Fruit fly (Drosophila melanogaster) Kc167 (cell line): ENCODE measurements around the gene drpr.

ENCODE experiments used
- Myc ChIP-seq: fragments of >200 bp; optimal IDR thresholded peaks from 2 replicates; lab custom pipeline; 2017; ENCODE audit warnings: missing external identifiers
- Sin3A ChIP-seq: fragments of >200 bp; optimal IDR thresholded peaks from 2 replicates; lab custom pipeline; 2018; ENCODE audit warnings: missing external identifiers
- h ChIP-seq: fragments of >200 bp; optimal IDR thresholded peaks from 3 replicates; lab custom pipeline; 2018; ENCODE audit warnings: missing external identifiers
- insv ChIP-seq: fragments of >200 bp; optimal IDR thresholded peaks from 3 replicates; lab custom pipeline; 2018; ENCODE audit warnings: missing external identifiers
- psq ChIP-seq: fragments of >200 bp; optimal IDR thresholded peaks from 2 replicates; lab custom pipeline; 2017; ENCODE audit warnings: missing external identifiers
- ttk ChIP-seq: sonication (Bioruptor generic); optimal IDR thresholded peaks from 2 replicates; lab custom pipeline; 2017; ENCODE audit warnings: missing external identifiers

drpr gene

dm6 chr3L:1692122-1692786 is 38.7 kb downstream of the drpr start:
- TF ChIP-seq h (lab: Kevin White, UChicago) = no peak
- no peak for TF ChIP-seq psq
- TF ChIP-seq insv = no peak
- TF ChIP-seq ttk = no peak

- TF ChIP-seq Myc (no peak), psq (no peak), ttk (no peak), h (lab: Kevin White, UChicago) (no peak), insv (no peak), Sin3A (lab: Kevin White, UChicago) (no peak)
These were observed 40.0 kb downstream of the drpr start for dm6 chr3L:1690727-1691413.

- no peak for TF ChIP-seq h (lab: Kevin White, UChicago)
- no peak for TF ChIP-seq insv
- TF ChIP-seq ttk = no peak
- TF ChIP-seq Sin3A (lab: Kevin White, UChicago) = no peak
- TF ChIP-seq psq = no peak
- TF ChIP-seq Myc = no peak
These were observed 42.3 kb downstream of the drpr start for dm6 chr3L:1688569-1688968.

- TF ChIP-seq ttk = no peak
- TF ChIP-seq psq = no peak
- no peak for TF ChIP-seq Myc
- no peak for TF ChIP-seq h (lab: Kevin White, UChicago)
- no peak for TF ChIP-seq insv
- TF ChIP-seq Sin3A (lab: Kevin White, UChicago) = no peak
These were observed 42.7 kb downstream of the drpr start for dm6 chr3L:1688161-1688560.

dm6 chr3L:1683091-1683490 is 47.8 kb downstream of the drpr start:
- no peak for TF ChIP-seq Myc
- TF ChIP-seq insv = no peak
- no peak for TF ChIP-seq psq
- no peak for TF ChIP-seq ttk
- no peak for TF ChIP-seq Sin3A (lab: Kevin White, UChicago)
- no peak for TF ChIP-seq h (lab: Kevin White, UChicago)

dm6 chr3L:1679394-1679793 is 51.5 kb downstream of the drpr start:
- TF ChIP-seq psq = no peak
- TF ChIP-seq Myc = no peak
- no peak for TF ChIP-seq Sin3A (lab: Kevin White, UChicago)
- TF ChIP-seq ttk = no peak
- TF ChIP-seq insv = no peak

- TF ChIP-seq ttk (no peak), Sin3A (lab: Kevin White, UChicago) (no peak), Myc (no peak), insv (no peak), h (lab: Kevin White, UChicago) (no peak), psq (no peak)
These were observed 54.7 kb downstream of the drpr start for dm6 chr3L:1676222-1676621.

- no peak for TF ChIP-seq Sin3A (lab: Kevin White, UChicago)
- TF ChIP-seq h (lab: Kevin White, UChicago) = no peak
These were observed 55.7 kb downstream of the drpr start for dm6 chr3L:1675242-1675641.

dm6 chr3L:1674381-1674780 is 56.5 kb downstream of the drpr start, which contains the start of gene CG7991:
Gene CG7991 (plus strand): TSS chr3L:1674709.
- TF ChIP-seq psq = no peak
- TF ChIP-seq ttk = no peak

dm6 chr3L:1672627-1673026 is 58.3 kb downstream of the drpr start, which contains the start of gene CG13930:
Gene CG13930 (minus strand): TSS chr3L:1672727.
- TF ChIP-seq ttk (no peak), insv (no peak), Myc (no peak)

dm6 chr3L:1670008-1670407 is 60.9 kb downstream of the drpr start, which contains the start of gene RabX5:
Gene RabX5 (minus strand): TSS chr3L:1670108.
- TF ChIP-seq psq (no peak), Myc (no peak), Sin3A (lab: Kevin White, UChicago) (no peak)

- no peak for TF ChIP-seq h (lab: Kevin White, UChicago)
- TF ChIP-seq insv = no peak
- no peak for TF ChIP-seq Sin3A (lab: Kevin White, UChicago)
- no peak for TF ChIP-seq Myc
- TF ChIP-seq ttk = no peak
- no peak for TF ChIP-seq psq
These were observed 62.4 kb downstream of the drpr start, which contains the start of gene RpL23A for dm6 chr3L:1668504-1668903. Gene RpL23A (minus strand): TSS chr3L:1668654.

- TF ChIP-seq psq = no peak
- TF ChIP-seq ttk = peak; percentile 94
These were observed 63.5 kb downstream of the drpr start for dm6 chr3L:1667423-1667822.
